Fruit fly (Drosophila melanogaster): ENCODE measurements around the gene beg.

DNA sequence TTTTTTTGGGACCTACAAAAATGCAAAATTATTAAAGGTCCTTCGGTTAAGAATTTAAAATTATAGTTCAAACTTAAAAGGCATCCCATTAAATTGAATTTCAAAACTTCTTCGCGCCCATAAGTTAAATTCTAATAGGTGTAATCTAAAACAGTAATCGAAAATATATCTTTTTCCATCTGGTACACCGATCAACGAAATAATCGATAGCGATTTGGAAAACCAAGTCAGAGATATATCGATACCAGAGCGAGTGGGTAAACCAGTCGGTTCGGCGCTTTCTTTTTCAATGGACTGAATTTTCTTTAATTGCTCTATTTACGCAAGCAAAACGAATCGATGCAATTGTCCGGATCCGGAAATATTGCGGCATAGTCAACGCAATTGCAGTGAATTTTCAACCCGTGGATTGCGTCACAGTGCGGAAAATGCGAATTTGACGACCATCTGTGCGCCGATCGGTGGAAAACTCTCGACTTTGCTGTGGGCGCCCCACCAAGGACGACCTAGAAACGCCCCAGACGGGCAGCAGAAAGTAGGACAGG, 11.3 kb upstream of the beg start, which contains the start of gene Fit2:
- TF ChIP-seq usp (GFP tag; optimal IDR thresholded peaks at IDR 0.05), result no peak
- no peak for TF ChIP-seq psq (GFP tag; optimal IDR thresholded peaks at IDR 0.05)
- no peak for TF ChIP-seq h (GFP tag; optimal IDR thresholded peaks at IDR 0.05)
- TF ChIP-seq Abd-B (GFP tag; optimal IDR thresholded peaks at IDR 0.05), result no peak
- no peak for TF ChIP-seq Hr78 (GFP tag; optimal IDR thresholded peaks at IDR 0.05)
- no peak for TF ChIP-seq HLH106 (tag; optimal IDR thresholded peaks at IDR 0.05)
- no peak for TF ChIP-seq Myc (optimal IDR thresholded peaks at IDR 0.05)
- TF ChIP-seq fru (GFP tag; optimal IDR thresholded peaks at IDR 0.05), result no peak
- no peak for TF ChIP-seq br (GFP tag; optimal IDR thresholded peaks at IDR 0.05)
- no peak for TF ChIP-seq Jra (GFP tag; optimal IDR thresholded peaks at IDR 0.05)
- TF ChIP-seq OdsH (GFP tag; optimal IDR thresholded peaks at IDR 0.05), result no peak
- TF ChIP-seq woc (GFP tag; optimal IDR thresholded peaks at IDR 0.05), result no peak
- TF ChIP-seq rgr (GFP tag; optimal IDR thresholded peaks at IDR 0.05), result no peak
- TF ChIP-seq foxo (GFP tag; optimal IDR thresholded peaks at IDR 0.05), result no peak
